Fruit fly (Drosophila melanogaster) whole organism, embryonic: Measurements from ENCODE around the gene dbr.

Experiments used
- Adf1 ChIP-seq: fragments of 200-800 bp; sonication (Bioruptor generic); IDR thresholded peaks from 2 replicates; pipeline ENCODE4 v1.3.6; 2022; ENCODE audit warnings: missing biosample characterization, missing genetic modification characterization
- Atf3 ChIP-seq: fragments of 200-800 bp; sonication (Bioruptor generic); optimal IDR thresholded peaks from 3 replicates; lab custom pipeline; 2016; ENCODE audit warnings: missing biosample characterization, missing genetic modification characterization
- Awh ChIP-seq: fragments of 200-800 bp; sonication (Bioruptor generic); IDR thresholded peaks from 2 replicates; pipeline ENCODE4, ENCODE4 v1.3.6; 2022; ENCODE audit warnings: missing biosample characterization, missing genetic modification characterization
- BEAF-32 ChIP-seq: fragments of 200-800 bp; sonication (Bioruptor generic); optimal IDR thresholded peaks from 3 replicates; lab custom pipeline; 2017; ENCODE audit warnings: missing biosample characterization, missing genetic modification characterization, mild to moderate bottlenecking, moderate library complexity, missing genetic modification reagents
- Bteb2 ChIP-seq: fragments of 200-800 bp; sonication (Bioruptor generic); optimal IDR thresholded peaks from 2 replicates; lab custom pipeline; 2016; ENCODE audit warnings: missing biosample characterization, missing genetic modification characterization
- CG10147 ChIP-seq: fragments of 200-800 bp; sonication (Bioruptor generic); optimal IDR thresholded peaks from 2 replicates; lab custom pipeline; 2019; ENCODE audit warnings: missing biosample characterization, mild to moderate bottlenecking, missing genetic modification characterization, moderate library complexity
- CG13775 ChIP-seq: fragments of 200-800 bp; sonication (Bioruptor generic); optimal IDR thresholded peaks from 3 replicates; lab custom pipeline; 2017; ENCODE audit warnings: missing biosample characterization, mild to moderate bottlenecking, missing genetic modification characterization
- CG18476 ChIP-seq: fragments of 200-800 bp; sonication (Bioruptor generic); optimal IDR thresholded peaks from 2 replicates; lab custom pipeline; 2016; ENCODE audit warnings: missing biosample characterization, mild to moderate bottlenecking, missing genetic modification characterization
- CG2199 ChIP-seq: fragments of 200-800 bp; sonication (Bioruptor generic); IDR thresholded peaks from 3 replicates; pipeline ENCODE4 v1.3.6; 2022; ENCODE audit warnings: missing biosample characterization, missing genetic modification characterization
- Deaf1 ChIP-seq: fragments of 200-800 bp; optimal IDR thresholded peaks from 3 replicates; lab custom pipeline; 2019; ENCODE audit warnings: missing biosample characterization, mild to moderate bottlenecking, missing genetic modification characterization, moderate library complexity
- Dip2 ChIP-seq: fragments of 200-800 bp; sonication (Bioruptor generic); IDR thresholded peaks from 2 replicates; pipeline ENCODE4 v1.3.6; 2022; ENCODE audit warnings: missing biosample characterization, missing genetic modification characterization
- Doc2 ChIP-seq: fragments of 200-800 bp; sonication (Bioruptor generic); IDR thresholded peaks from 2 replicates; pipeline ENCODE4 v1.3.6; 2022; ENCODE audit warnings: missing biosample characterization, missing genetic modification characterization
- Ets65A ChIP-seq: fragments of 200-800 bp; sonication (Bioruptor generic); peaks from one replicate; lab custom pipeline; 2016; ENCODE audit warnings: missing biosample characterization, missing genetic modification characterization
- Hey ChIP-seq: fragments of 200-800 bp; sonication (Bioruptor generic); optimal IDR thresholded peaks from 3 replicates; lab custom pipeline; 2018; ENCODE audit warnings: missing biosample characterization, mild to moderate bottlenecking, missing genetic modification characterization
- HmgZ ChIP-seq: fragments of 200-800 bp; sonication (Bioruptor generic); optimal IDR thresholded peaks from 2 replicates; lab custom pipeline; 2018; ENCODE audit warnings: missing biosample characterization, mild to moderate bottlenecking, missing genetic modification characterization
- Lim3 ChIP-seq: fragments of 200-800 bp; sonication (Bioruptor generic); IDR thresholded peaks from 2 replicates; pipeline ENCODE4 v1.3.6; 2022; ENCODE audit warnings: missing biosample characterization, missing genetic modification characterization
- Opbp ChIP-seq: fragments of 200-800 bp; sonication (Bioruptor generic); IDR thresholded peaks from 3 replicates; pipeline ENCODE4 v1.3.6; 2022; ENCODE audit warnings: missing biosample characterization, missing genetic modification characterization; ENCODE audit not compliant: partially characterized antibody
- Rfx ChIP-seq: fragments of 200-800 bp; sonication (Bioruptor generic); IDR thresholded peaks from 2 replicates; pipeline ENCODE4 v1.3.6; 2022; ENCODE audit warnings: missing biosample characterization, missing genetic modification characterization
- Sox100B ChIP-seq: fragments of 200-800 bp; sonication (Bioruptor generic); optimal IDR thresholded peaks from 3 replicates; lab custom pipeline; 2018; ENCODE audit warnings: missing biosample characterization, mild to moderate bottlenecking, missing genetic modification characterization
- Sry-β ChIP-seq: fragments of 200-800 bp; sonication (Bioruptor generic); optimal IDR thresholded peaks from 2 replicates; lab custom pipeline; 2018; ENCODE audit warnings: missing biosample characterization, mild to moderate bottlenecking, missing genetic modification characterization, moderate library complexity
- abd-A ChIP-seq: fragments of 200-800 bp; sonication (Bioruptor generic); optimal IDR thresholded peaks from 3 replicates; lab custom pipeline; 2019; ENCODE audit warnings: missing biosample characterization, mild to moderate bottlenecking, missing genetic modification characterization, moderate library complexity
- aop ChIP-seq: fragments of 200-800 bp; sonication (Bioruptor generic); IDR thresholded peaks from 2 replicates; pipeline ENCODE4 v1.3.6; 2022; ENCODE audit warnings: missing biosample characterization, missing genetic modification characterization
- crp ChIP-seq, 2 experiments: fragments of 200-800 bp; sonication (Bioruptor generic); optimal IDR thresholded peaks; 2 replicates in 1 of 2; 3 replicates in 1 of 2; lab custom pipeline; 2017; ENCODE audit warnings: missing biosample characterization in 2 of 2, missing genetic modification characterization in 2 of 2, mild to moderate bottlenecking in 1 of 2, moderate library complexity in 1 of 2
- fd3F ChIP-seq: fragments of 200-800 bp; sonication (Bioruptor generic); optimal IDR thresholded peaks from 2 replicates; lab custom pipeline; 2018; ENCODE audit warnings: missing biosample characterization, mild to moderate bottlenecking, missing genetic modification characterization, moderate library complexity
- lmd ChIP-seq: fragments of 200-800 bp; sonication (Bioruptor generic); IDR thresholded peaks from 2 replicates; pipeline ENCODE4 v1.3.6; 2022; ENCODE audit warnings: missing biosample characterization, missing genetic modification characterization
- lov ChIP-seq, 2 experiments: fragments of 200-800 bp in 1 of 2; fragments of >200 bp in 1 of 2; sonication (Bioruptor generic) in 1 of 2; IDR thresholded peaks in 1 of 2; optimal IDR thresholded peaks in 1 of 2; 2 replicates in 1 of 2; 3 replicates in 1 of 2; pipeline versions ENCODE4 v1.3.6 to Lab custom; 2017 to 2022; ENCODE audit warnings: missing biosample characterization in 1 of 2, missing genetic modification characterization in 1 of 2
- mld ChIP-seq: fragments of 200-800 bp; sonication (Bioruptor generic); IDR thresholded peaks from 3 replicates; pipeline ENCODE4 v1.3.6; 2022; ENCODE audit warnings: missing biosample characterization, missing genetic modification characterization; ENCODE audit not compliant: partially characterized antibody
- pum ChIP-seq: fragments of 200-800 bp; sonication (Bioruptor generic); optimal IDR thresholded peaks from 2 replicates; lab custom pipeline; 2016; ENCODE audit warnings: missing biosample characterization, missing genetic modification characterization
- pzg ChIP-seq: fragments of 200-800 bp; sonication (Bioruptor generic); optimal IDR thresholded peaks from 3 replicates; lab custom pipeline; 2018; ENCODE audit warnings: missing biosample characterization, mild to moderate bottlenecking, missing genetic modification characterization, moderate library complexity
- run ChIP-seq: fragments of 200-800 bp; sonication (Bioruptor generic); optimal IDR thresholded peaks from 3 replicates; lab custom pipeline; 2018; ENCODE audit warnings: missing biosample characterization, mild to moderate bottlenecking, missing genetic modification characterization
- scrt ChIP-seq: fragments of 200-800 bp; sonication (Bioruptor generic); optimal IDR thresholded peaks from 2 replicates; lab custom pipeline; 2018; ENCODE audit warnings: missing biosample characterization, mild to moderate bottlenecking, missing genetic modification characterization, moderate library complexity
- sna ChIP-seq: fragments of 200-800 bp; sonication (Bioruptor generic); IDR thresholded peaks from 2 replicates; pipeline ENCODE4 v1.3.6; 2022; ENCODE audit warnings: missing biosample characterization, missing genetic modification characterization; ENCODE audit not compliant: partially characterized antibody
- sr ChIP-seq: fragments of 200-800 bp; sonication (Bioruptor generic); IDR thresholded peaks from 3 replicates; pipeline ENCODE4 v1.3.6; 2022; ENCODE audit warnings: missing biosample characterization, missing genetic modification characterization
- sug ChIP-seq: fragments of 200-800 bp; optimal IDR thresholded peaks from 2 replicates; lab custom pipeline; 2019; ENCODE audit warnings: missing biosample characterization, mild to moderate bottlenecking, missing genetic modification characterization, moderate library complexity
- tll ChIP-seq, 2 experiments: fragments of 200-800 bp in 1 of 2; fragments of >200 bp in 1 of 2; sonication (Bioruptor generic) in 1 of 2; optimal IDR thresholded peaks; 2 replicates each; lab custom pipeline; 2017 to 2019; ENCODE audit warnings: missing biosample characterization in 2 of 2, missing genetic modification characterization in 2 of 2, mild to moderate bottlenecking in 1 of 2, moderate library complexity in 1 of 2
- zf30C ChIP-seq: fragments of 200-800 bp; sonication (Bioruptor generic); optimal IDR thresholded peaks from 3 replicates; lab custom pipeline; 2018; ENCODE audit warnings: missing biosample characterization, mild to moderate bottlenecking, missing genetic modification characterization

The dbr gene

DNA sequence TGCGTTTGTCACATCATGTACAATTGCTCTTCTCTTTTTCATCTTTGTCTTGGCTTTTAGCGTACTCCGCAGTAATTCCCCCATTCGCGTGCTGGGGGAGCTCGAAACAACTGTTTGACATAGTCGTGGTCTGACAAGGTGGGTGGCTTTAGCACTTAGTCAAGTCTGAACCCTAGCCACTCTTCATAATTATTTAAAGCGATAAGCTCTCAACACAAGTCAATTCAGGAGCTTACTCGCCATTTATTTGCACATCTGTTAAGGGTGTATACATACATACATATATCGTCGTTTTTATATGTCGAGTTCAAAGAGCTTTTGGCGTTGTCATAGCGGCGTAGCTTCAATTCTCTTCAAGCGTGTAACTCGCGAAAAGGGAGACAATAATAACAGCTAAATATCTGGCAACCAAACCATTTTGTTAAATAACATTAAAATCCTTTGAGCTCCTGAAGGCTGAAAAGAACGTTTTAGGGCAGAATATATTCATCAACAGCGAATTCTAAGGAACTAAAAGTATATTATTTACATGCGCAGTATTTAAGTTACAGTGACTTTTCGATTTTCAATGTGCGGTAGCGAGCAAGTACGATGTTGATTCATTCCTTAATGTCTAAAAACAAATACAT is 7.6 kb downstream of the dbr start (continued):
- TF ChIP-seq lmd (GFP tag; lab: Robert Waterston, UW) (no peak), mld (GFP tag; lab: Robert Waterston, UW) (no peak), Dip2 (GFP tag; lab: Robert Waterston, UW) (no peak), Lim3 (GFP tag; lab: Robert Waterston, UW) (no peak), Hey (tag; lab: Kevin White, UChicago) (no peak), Deaf1 (no peak), zf30C (no peak), Rfx (GFP tag; lab: Robert Waterston, UW) (peak; percentile 25; the same call in 1 of the 2 replicates), crp (GFP tag; optimal IDR thresholded peaks at IDR 0.05; lab: Kevin White, UChicago) (peak in 1 of 2 experiments; percentile 54), BEAF-32 (GFP tag; lab: Kevin White, UChicago) (no peak)

DNA sequence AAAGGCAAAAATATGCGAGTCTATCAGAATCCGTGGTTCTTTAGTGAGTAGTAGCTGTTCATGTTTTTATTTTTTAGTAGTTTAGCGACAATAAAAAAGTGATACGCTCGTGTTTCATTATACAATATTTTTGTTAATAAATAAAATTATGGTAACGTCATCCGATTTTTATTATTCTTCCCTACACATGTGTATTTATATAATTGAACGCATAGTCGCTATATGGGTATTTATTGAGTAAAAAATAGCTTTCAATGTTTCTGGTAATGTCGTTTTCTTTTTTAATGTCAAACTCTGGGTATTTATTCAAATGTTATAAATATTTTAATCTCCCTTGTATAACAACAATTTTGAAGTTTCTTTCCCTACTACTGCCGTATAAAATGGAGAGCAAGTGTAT is 9.8 kb downstream of the dbr start, which contains the start of gene CG11374:
CG11374 (plus strand) TSS at position 301 of the 400 bp plus-strand sequence.
- TF ChIP-seq HmgZ (tag; lab: Kevin White, UChicago) (no peak), Opbp (GFP tag; lab: Robert Waterston, UW) (no peak), mld (GFP tag; lab: Robert Waterston, UW) (no peak), aop (no peak), abd-A (tag; lab: Kevin White, UChicago) (no peak), CG13775 (GFP tag; lab: Kevin White, UChicago) (no peak), sna (GFP tag; lab: Robert Waterston, UW) (no peak), Adf1 (GFP tag; lab: Robert Waterston, UW) (no peak), CG10147 (GFP tag; lab: Kevin White, UChicago) (no peak), CG18476 (GFP tag; lab: Kevin White, UChicago) (no peak), Awh (GFP tag; lab: Robert Waterston, UW) (no peak), sug (tag; lab: Kevin White, UChicago) (no peak), Doc2 (no peak), pzg (GFP tag; lab: Kevin White, UChicago) (no peak), tll (GFP tag; optimal IDR thresholded peaks at IDR 0.05; lab: Kevin White, UChicago) (no peak), Sry-β (GFP tag; lab: Kevin White, UChicago) (no peak), Atf3 (GFP tag; lab: Kevin White, UChicago) (no peak), Bteb2 (GFP tag; lab: Kevin White, UChicago) (no peak), Sox100B (no peak), scrt (GFP tag; lab: Kevin White, UChicago) (no peak)

DNA sequence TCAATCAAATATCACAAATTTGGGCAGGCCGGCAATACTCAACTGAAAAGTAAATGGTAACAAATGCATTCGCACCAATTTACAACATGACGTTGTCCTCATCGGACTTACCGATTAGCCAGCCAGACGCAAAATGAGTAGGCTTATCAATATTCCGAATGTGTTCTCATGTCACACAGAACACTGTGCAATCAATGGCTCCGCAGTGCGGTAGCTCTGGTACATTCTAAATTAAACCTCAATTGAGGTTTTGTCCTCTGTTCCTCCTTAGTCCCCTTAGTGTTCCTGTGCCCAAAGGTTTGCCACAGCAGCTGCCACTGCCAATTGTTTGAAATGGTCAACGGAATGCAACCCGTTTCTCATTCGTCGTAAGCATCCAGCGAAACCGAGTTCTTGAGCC is 12.5 kb downstream of the dbr start:
- no peak for TF ChIP-seq fd3F (GFP tag; lab: Kevin White, UChicago)
- no peak for TF ChIP-seq Opbp (GFP tag; lab: Robert Waterston, UW)
- no peak for TF ChIP-seq run (tag; lab: Kevin White, UChicago)
- TF ChIP-seq CG2199 = 0 out of 3 replicates have a peak, but pooled peaks have one; percentile 77
- TF ChIP-seq lov (optimal IDR thresholded peaks at IDR 0.05; lab: Kevin White, UChicago) = no peak
- TF ChIP-seq lov (GFP tag; IDR thresholded peaks at IDR 0.05; lab: Robert Waterston, UW) = 0 out of 3 replicates have a peak, but pooled peaks have one; percentile 28
- TF ChIP-seq pum (GFP tag; lab: Kevin White, UChicago) = no peak
- TF ChIP-seq sr = no peak
- peak; percentile 4 for TF ChIP-seq Ets65A (GFP tag; lab: Kevin White, UChicago)
- TF ChIP-seq sna (GFP tag; lab: Robert Waterston, UW) = no peak
- TF ChIP-seq, all 482 proteins: peak for 3
